Worm (Caenorhabditis elegans) whole organism, late embryonic: Measurements from ENCODE around the gene F54E4.3.

Experiments
- fkh-10 ChIP-seq: fragments of 150-350 bp; optimal IDR thresholded peaks from 2 replicates; lab custom pipeline; 2014; ENCODE audit warnings: missing biosample characterization, missing genetic modification reagents, missing genetic modification characterization
- pha-2 ChIP-seq: sonication (generic microtip); optimal IDR thresholded peaks from 2 replicates; lab custom pipeline; 2017; ENCODE audit warnings: mild to moderate bottlenecking, missing genetic modification characterization, missing compliant biosample characterization
- pha-4 ChIP-seq: fragments of 150-350 bp; optimal IDR thresholded peaks from 2 replicates; lab custom pipeline; 2018; ENCODE audit warnings: missing biosample characterization, missing genetic modification reagents, missing genetic modification characterization
- pqm-1 ChIP-seq: sonication (generic microtip); optimal IDR thresholded peaks from 2 replicates; lab custom pipeline; 2016; ENCODE audit warnings: missing genetic modification characterization, missing compliant biosample characterization
- sox-4 ChIP-seq: sonication (generic microtip); optimal IDR thresholded peaks from 2 replicates; lab custom pipeline; 2017; ENCODE audit warnings: mild to moderate bottlenecking, missing genetic modification characterization, inconsistent platforms, missing compliant biosample characterization
- unc-86 ChIP-seq: sonication (generic microtip); optimal IDR thresholded peaks from 2 replicates; lab custom pipeline; 2016; ENCODE audit warnings: missing genetic modification characterization, missing compliant biosample characterization

DNA sequence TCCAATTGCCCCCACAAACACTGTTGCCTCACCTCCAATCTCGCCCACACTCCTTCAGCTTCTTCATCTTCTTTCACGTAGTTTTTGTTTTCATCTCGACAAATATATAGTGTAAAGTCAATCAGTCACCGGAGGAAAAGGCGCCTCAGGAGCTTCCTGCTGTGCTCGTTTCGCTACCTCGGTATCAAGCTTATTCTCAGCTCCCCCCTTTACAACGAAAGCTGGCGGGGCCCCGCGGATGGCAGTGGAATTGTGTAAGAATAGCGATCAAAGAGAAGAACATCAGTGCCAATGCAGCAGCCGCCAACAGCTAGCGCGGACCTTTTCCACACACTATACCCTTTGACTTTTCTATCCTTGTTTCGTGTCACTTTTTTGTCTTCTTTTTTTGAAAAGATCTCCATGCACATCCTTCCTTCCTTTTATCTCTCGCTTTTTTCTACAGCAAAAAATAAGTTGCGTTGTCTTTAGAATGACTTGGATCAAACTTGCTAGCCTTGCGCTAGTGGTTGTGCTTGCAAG is 48.2 kb upstream of the F54E4.3 start, which contains the start of gene csq-1:
- TF ChIP-seq sox-4 (tag; lab: Kevin White, UChicago) (no peak), fkh-10 (GFP tag; lab: Kevin White, UChicago) (no peak), pha-4 (no peak), pha-2 (no peak), pqm-1 (tag; lab: Kevin White, UChicago) (no peak), unc-86 (no peak)
